Fruit fly (Drosophila melanogaster): ENCODE measurements around the gene CG45060.

The CG45060 gene

dm6 chrX:9892834-9893233 lies 24.5 kb upstream of the CG45060 start (continued):
- no peak for TF ChIP-seq grn (GFP tag; optimal IDR thresholded peaks at IDR 0.05)
- TF ChIP-seq Lpt (GFP tag; optimal IDR thresholded peaks at IDR 0.05): no peak
- no peak for TF ChIP-seq croc (GFP tag; conservative IDR thresholded peaks at IDR 0.05)
- TF ChIP-seq h (optimal IDR thresholded peaks at IDR 0.05): no peak
- peak; percentile 40 for TF ChIP-seq CG2712 (tag; optimal IDR thresholded peaks at IDR 0.05)
- TF ChIP-seq fd3F (GFP tag; optimal IDR thresholded peaks at IDR 0.05): no peak
- 0 out of 3 replicates have a peak, but pooled peaks have one; percentile 19 for TF ChIP-seq so (GFP tag; IDR thresholded peaks at IDR 0.05)
- peak; percentile 1 for TF ChIP-seq CG9609 (GFP tag; optimal IDR thresholded peaks at IDR 0.05)
- TF ChIP-seq mam (GFP tag; optimal IDR thresholded peaks at IDR 0.05): peak; percentile 42
- peak; percentile 30 for TF ChIP-seq CG10209 (GFP tag; optimal IDR thresholded peaks at IDR 0.05)
- 0 out of 3 replicates have a peak, but pooled peaks have one; percentile 54 for TF ChIP-seq CG11456 (GFP tag; IDR thresholded peaks at IDR 0.05)
- TF ChIP-seq CG14667 (GFP tag; IDR thresholded peaks at IDR 0.05): 0 out of 2 replicates have a peak, but pooled peaks have one; percentile 19
- peak; percentile 55 for TF ChIP-seq sob (GFP tag; IDR thresholded peaks at IDR 0.05)
- TF ChIP-seq CG6791 (GFP tag; IDR thresholded peaks at IDR 0.05; ENCODE audit: partially characterized antibody): no peak
- peak; percentile 49 for TF ChIP-seq ind (GFP tag; optimal IDR thresholded peaks at IDR 0.05)
- peak; percentile 69 for TF ChIP-seq slbo (GFP tag; IDR thresholded peaks at IDR 0.05)
- TF ChIP-seq CG8290 (GFP tag; optimal IDR thresholded peaks at IDR 0.05): no peak
- peak in 1 of 2 experiments; percentile 63 for TF ChIP-seq CG8290 (tag; optimal IDR thresholded peaks at IDR 0.05)
- TF ChIP-seq CG14014 (GFP tag; IDR thresholded peaks at IDR 0.05): 0 out of 2 replicates have a peak, but pooled peaks have one; percentile 49
- TF ChIP-seq CG2678 (tag; optimal IDR thresholded peaks at IDR 0.05): peak; percentile 32
- TF ChIP-seq insv (GFP tag; optimal IDR thresholded peaks at IDR 0.05): no peak
- no peak for TF ChIP-seq slou (GFP tag; optimal IDR thresholded peaks at IDR 0.05)
- peak; percentile 63 for TF ChIP-seq lmd (GFP tag; IDR thresholded peaks at IDR 0.05)
- no peak for TF ChIP-seq Hey (tag; optimal IDR thresholded peaks at IDR 0.05)
- no peak for TF ChIP-seq pan (optimal IDR thresholded peaks at IDR 0.05)
- TF ChIP-seq pan (GFP tag; optimal IDR thresholded peaks at IDR 0.05 in 1 of 2, IDR thresholded peaks at IDR 0.05 in 1 of 2): peak in 1 of 2 experiments; percentile 69
- peak; percentile 29; the same call in 1 of the 2 replicates for TF ChIP-seq CG32532 (GFP tag; IDR thresholded peaks at IDR 0.05)
- peak; percentile 4 for TF ChIP-seq caup (GFP tag; optimal IDR thresholded peaks at IDR 0.05; ENCODE audit: severe bottlenecking)
- no peak for TF ChIP-seq pfk (GFP tag; optimal IDR thresholded peaks at IDR 0.05)
- TF ChIP-seq E2f2 (GFP tag; IDR thresholded peaks at IDR 0.05): 0 out of 2 replicates have a peak, but pooled peaks have one; percentile 20
- 0 out of 3 replicates have a peak, but pooled peaks have one; percentile 30 for TF ChIP-seq gce (GFP tag; IDR thresholded peaks at IDR 0.05)
- peak; percentile 37; the same call in 1 of the 2 replicates for TF ChIP-seq CG9215 (GFP tag; IDR thresholded peaks at IDR 0.05)
- TF ChIP-seq lov (optimal IDR thresholded peaks at IDR 0.05): no peak
- TF ChIP-seq lov (GFP tag; IDR thresholded peaks at IDR 0.05): 0 out of 3 replicates have a peak, but pooled peaks have one; percentile 20
- 0 out of 3 replicates have a peak, but pooled peaks have one; percentile 12 for TF ChIP-seq CG17361 (GFP tag; IDR thresholded peaks at IDR 0.05)
- TF ChIP-seq Trl (optimal IDR thresholded peaks at IDR 0.05): no peak
- TF ChIP-seq Trl (GFP tag; optimal IDR thresholded peaks at IDR 0.05): no peak
- TF ChIP-seq CG30403 (GFP tag; optimal IDR thresholded peaks at IDR 0.05): peak; percentile 37
- TF ChIP-seq nerfin-2 (GFP tag; IDR thresholded peaks at IDR 0.05; ENCODE audit: partially characterized antibody): no peak
- TF ChIP-seq vvl (GFP tag; IDR thresholded peaks at IDR 0.05): peak; percentile 60; the same call in 1 of the 2 replicates
- TF ChIP-seq HHEX (GFP tag; optimal IDR thresholded peaks at IDR 0.05): peak; percentile 13
- no peak for TF ChIP-seq Dip3 (GFP tag; optimal IDR thresholded peaks at IDR 0.05)
- peak; percentile 64 for TF ChIP-seq ranshi (GFP tag; IDR thresholded peaks at IDR 0.05)
- TF ChIP-seq CG8281 (tag; optimal IDR thresholded peaks at IDR 0.05): no peak
- TF ChIP-seq Pdp1 (GFP tag; optimal IDR thresholded peaks at IDR 0.05): peak in 1 of 2 experiments; percentile 23
- TF ChIP-seq CG31365 (tag; optimal IDR thresholded peaks at IDR 0.05): no peak
- peak; percentile 57 for TF ChIP-seq CG14441 (GFP tag; IDR thresholded peaks at IDR 0.05)
- TF ChIP-seq PHDP (tag; optimal IDR thresholded peaks at IDR 0.05): peak; percentile 9
- peak; percentile 52 for TF ChIP-seq Sox102F (GFP tag; optimal IDR thresholded peaks at IDR 0.05)
- peak; percentile 11; the same call in 1 of the 2 replicates for TF ChIP-seq CG31224 (GFP tag; IDR thresholded peaks at IDR 0.05)
- TF ChIP-seq CG17829 (tag; optimal IDR thresholded peaks at IDR 0.05): peak; percentile 8
- TF ChIP-seq Blimp-1 (GFP tag; optimal IDR thresholded peaks at IDR 0.05): peak; percentile 47

Data from whole organism, embryonic.